Worm (Caenorhabditis elegans): ENCODE measurements around the gene fbxa-60.

Gene fbxa-60

DNA sequence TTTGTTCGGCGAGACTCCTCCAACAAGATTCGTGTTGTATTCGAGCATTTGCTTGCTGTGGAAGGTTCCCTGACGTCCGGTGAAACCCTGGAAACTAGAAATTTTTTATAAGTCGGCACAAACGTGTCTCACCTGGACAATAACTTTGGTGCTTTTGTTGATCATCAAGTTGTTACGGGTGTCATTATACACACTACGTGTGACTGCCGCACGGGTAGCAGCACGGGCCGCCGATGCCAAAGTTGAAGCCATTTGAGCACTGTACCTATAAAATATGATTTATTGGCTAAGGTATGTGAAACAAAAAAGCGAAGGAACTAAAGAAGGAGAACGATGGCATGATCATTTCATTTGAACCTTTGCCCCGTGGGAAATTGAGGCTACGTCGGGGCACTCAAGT lies 45.0 kb downstream of the fbxa-60 start, which contains the start of gene sucl-2:
Gene sucl-2 (minus strand): TSS at position 265 of the 400 bp plus-strand sequence.
- TF ChIP-seq eyg-1 (tag; optimal IDR thresholded peaks at IDR 0.05) (no peak), ref-2 (tag; optimal IDR thresholded peaks at IDR 0.05) (no peak), lim-6 (tag; optimal IDR thresholded peaks at IDR 0.05) (no peak), pros-1 (tag; optimal IDR thresholded peaks at IDR 0.05) (no peak), unc-42 (tag; optimal IDR thresholded peaks at IDR 0.05) (no peak), npax-4 (tag; optimal IDR thresholded peaks at IDR 0.05) (no peak), ceh-24 (tag; optimal IDR thresholded peaks at IDR 0.05) (no peak), pax-1 (tag; optimal IDR thresholded peaks at IDR 0.05) (no peak), ztf-16 (tag; optimal IDR thresholded peaks at IDR 0.05) (no peak), pat-9 (tag; optimal IDR thresholded peaks at IDR 0.05) (no peak)

DNA sequence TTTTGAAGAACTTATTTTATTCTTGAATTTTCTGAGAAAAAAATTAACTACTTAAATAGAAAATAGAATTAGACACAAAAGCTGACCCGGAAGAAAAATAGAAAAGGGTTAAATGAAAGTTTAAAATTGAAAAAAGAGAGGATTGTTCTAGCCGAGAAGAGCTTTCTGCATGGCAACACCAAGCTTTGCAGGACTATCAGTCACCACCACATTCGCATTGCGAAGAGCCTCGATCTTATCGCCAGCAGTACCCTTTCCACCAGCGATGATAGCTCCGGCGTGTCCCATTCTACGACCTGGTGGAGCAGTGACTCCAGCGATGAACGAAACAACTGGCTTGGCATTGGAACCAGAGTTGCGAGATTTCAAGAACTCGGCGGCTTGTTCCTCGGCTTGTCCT lies 46.0 kb downstream of the fbxa-60 start:
- TF ChIP-seq unc-86 (tag; optimal IDR thresholded peaks at IDR 0.05), result no peak
- TF ChIP-seq ceh-18 (tag; optimal IDR thresholded peaks at IDR 0.05), result no peak
- no peak for TF ChIP-seq che-1 (tag; optimal IDR thresholded peaks at IDR 0.05)
- TF ChIP-seq fkh-6 (tag; optimal IDR thresholded peaks at IDR 0.05), result no peak
- TF ChIP-seq ahr-1 (tag; optimal IDR thresholded peaks at IDR 0.05), result no peak
- TF ChIP-seq mec-3 (tag; optimal IDR thresholded peaks at IDR 0.05; ENCODE audit: borderline replicate concordance), result no peak
- no peak for TF ChIP-seq lin-11 (tag; optimal IDR thresholded peaks at IDR 0.05)

DNA sequence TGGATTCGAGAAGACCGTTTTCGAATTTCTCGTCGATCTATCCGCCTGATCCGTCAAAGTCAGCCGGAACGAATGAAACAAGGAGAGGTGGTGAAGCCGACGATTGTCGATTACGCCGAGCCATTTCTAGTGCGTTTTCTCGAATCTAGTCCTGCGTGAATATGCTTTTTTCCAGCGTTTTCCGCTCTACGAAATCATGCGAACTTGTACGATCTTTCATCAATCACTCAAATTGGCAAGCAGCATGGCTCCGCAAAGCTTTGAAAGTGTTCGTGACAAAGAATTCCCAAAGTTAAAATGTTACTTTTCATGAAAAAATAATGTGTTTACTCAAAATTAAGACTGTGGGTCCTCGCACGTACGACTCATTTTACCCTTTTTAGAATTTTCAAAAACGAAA lies 49.2 kb downstream of the fbxa-60 start:
- no peak for TF ChIP-seq unc-86 (tag; optimal IDR thresholded peaks at IDR 0.05)
- TF ChIP-seq fax-1 (tag; optimal IDR thresholded peaks at IDR 0.05), result no peak

DNA sequence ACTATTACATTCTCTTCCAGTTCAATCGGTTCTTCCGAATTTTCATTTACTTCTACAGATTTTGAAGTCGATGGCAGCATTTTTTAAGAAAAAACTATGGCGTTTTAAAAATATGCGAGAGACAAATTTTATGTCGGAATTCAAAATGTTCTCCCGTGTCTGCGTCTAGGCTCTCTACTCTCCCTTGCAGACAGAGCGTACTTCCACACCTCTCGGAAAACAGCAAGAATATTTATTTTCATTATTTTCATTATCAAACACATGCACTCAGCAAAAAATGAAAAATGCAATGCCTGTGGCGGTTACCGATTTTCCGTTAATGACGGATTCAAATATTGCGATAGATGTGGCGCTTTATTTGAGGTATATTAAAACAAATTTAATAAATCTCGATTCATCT lies 50.6 kb downstream of the fbxa-60 start, which contains the start of the genes ztf-18 and F23H11.2:
Gene ztf-18 (minus strand): TSS at position 188 of the 400 bp plus-strand sequence.
Gene F23H11.2 (plus strand): TSS at position 223 of the 400 bp plus-strand sequence.
- TF ChIP-seq gmeb-2 (tag; optimal IDR thresholded peaks at IDR 0.05), result no peak
- TF ChIP-seq ceh-34 (tag; optimal IDR thresholded peaks at IDR 0.05), result no peak
- TF ChIP-seq C38D4.7 (GFP tag; optimal IDR thresholded peaks at IDR 0.05), result no peak
- no peak for TF ChIP-seq nhr-232 (tag; optimal IDR thresholded peaks at IDR 0.05)
- no peak for TF ChIP-seq syd-9 (tag; optimal IDR thresholded peaks at IDR 0.05)
- no peak for TF ChIP-seq pha-4 (tag; optimal IDR thresholded peaks at IDR 0.05)
- no peak for TF ChIP-seq sdc-2 (tag; optimal IDR thresholded peaks at IDR 0.05)
- TF ChIP-seq ama-1 (optimal IDR thresholded peaks at IDR 0.05), result no peak
- no peak for TF ChIP-seq ref-2 (tag; optimal IDR thresholded peaks at IDR 0.05)
- no peak for TF ChIP-seq che-1 (tag; optimal IDR thresholded peaks at IDR 0.05)
- TF ChIP-seq ceh-45 (GFP tag; IDR thresholded peaks at IDR 0.05), result no peak
- no peak for TF ChIP-seq ceh-24 (tag; optimal IDR thresholded peaks at IDR 0.05)
- TF ChIP-seq elt-2 (tag; optimal IDR thresholded peaks at IDR 0.05), result no peak

Data from whole organism, late embryonic.